Worm (Caenorhabditis elegans) whole organism, L1 larva: ENCODE data around the gene str-196.
A peak's percentile ranks its signal among the peaks of the same experiment; 100 is the strongest.

Experiments used
- C16A3.4 ChIP-seq: fragments of 150-350 bp; optimal IDR thresholded peaks from 2 replicates; lab custom pipeline; 2014; ENCODE audit warnings: missing biosample characterization, missing genetic modification characterization
- F16B12.6 ChIP-seq: fragments of 150-350 bp; optimal IDR thresholded peaks from 2 replicates; lab custom pipeline; 2014; ENCODE audit warnings: missing biosample characterization, missing genetic modification characterization
- blmp-1 ChIP-seq: fragments of 150-350 bp; optimal IDR thresholded peaks from 2 replicates; lab custom pipeline; 2014; ENCODE audit warnings: missing biosample characterization, missing genetic modification characterization
- ceh-63 ChIP-seq: fragments of 200-800 bp; sonication (Bioruptor generic); optimal IDR thresholded peaks from 2 replicates; lab custom pipeline; 2018; ENCODE audit warnings: mild to moderate bottlenecking, missing genetic modification characterization, missing compliant biosample characterization
- ceh-8 ChIP-seq: fragments of 200-800 bp; sonication (Bioruptor generic); optimal IDR thresholded peaks from 2 replicates; lab custom pipeline; 2018; ENCODE audit warnings: mild to moderate bottlenecking, missing genetic modification characterization, moderate library complexity, missing compliant biosample characterization
- dpl-1 ChIP-seq, 3 experiments: fragments of 150-350 bp in 2 of 3; sonication (generic microtip) in 1 of 3; optimal IDR thresholded peaks; 2 replicates each; lab custom pipeline; 2014 to 2017; ENCODE audit warnings: missing biosample characterization in 3 of 3, missing genetic modification characterization in 3 of 3, missing genetic modification reagents in 3 of 3
- ets-5 ChIP-seq: fragments of 200-800 bp; sonication (Bioruptor generic); IDR thresholded peaks from 2 replicates; pipeline ENCODE4 v1.3.6; 2022; ENCODE audit warnings: missing genetic modification characterization, missing compliant biosample characterization
- fos-1 ChIP-seq: fragments of 150-350 bp; optimal IDR thresholded peaks from 2 replicates; lab custom pipeline; 2014; ENCODE audit warnings: missing biosample characterization, missing genetic modification characterization
- irx-1 ChIP-seq: sonication (generic microtip); optimal IDR thresholded peaks from 2 replicates; lab custom pipeline; 2016; ENCODE audit warnings: missing genetic modification characterization, missing compliant biosample characterization
- lin-13 ChIP-seq: fragments of 150-350 bp; optimal IDR thresholded peaks from 2 replicates; lab custom pipeline; 2014; ENCODE audit warnings: missing biosample characterization, missing genetic modification reagents, missing genetic modification characterization
- lin-35 ChIP-seq, 2 experiments: fragments of 150-350 bp; optimal IDR thresholded peaks; 2 replicates each; lab custom pipeline; 2014; ENCODE audit warnings: missing biosample characterization in 2 of 2, missing genetic modification characterization in 2 of 2, missing genetic modification reagents in 2 of 2
- lin-39 ChIP-seq: fragments of 150-350 bp; optimal IDR thresholded peaks from 2 replicates; lab custom pipeline; 2014; ENCODE audit warnings: missing biosample characterization, missing genetic modification reagents, missing genetic modification characterization
- mab-9 ChIP-seq: fragments of 200-800 bp; sonication (Bioruptor generic); IDR thresholded peaks from 2 replicates; pipeline ENCODE4 v1.3.6; 2022; ENCODE audit warnings: missing genetic modification reagents, missing genetic modification characterization, missing compliant biosample characterization
- mdl-1 ChIP-seq, 2 experiments: fragments of 150-350 bp; optimal IDR thresholded peaks; 2 replicates each; lab custom pipeline; 2014 to 2017; ENCODE audit warnings: missing biosample characterization in 2 of 2, missing genetic modification characterization in 2 of 2, inconsistent platforms in 1 of 2
- nhr-11 ChIP-seq: fragments of 150-350 bp; optimal IDR thresholded peaks from 2 replicates; lab custom pipeline; 2014; ENCODE audit warnings: missing biosample characterization, missing genetic modification characterization
- nhr-47 ChIP-seq: sonication (generic microtip); optimal IDR thresholded peaks from 2 replicates; lab custom pipeline; 2016; ENCODE audit warnings: mild to moderate bottlenecking, missing genetic modification characterization, moderate library complexity, missing compliant biosample characterization
- nhr-85 ChIP-seq: sonication (generic microtip); peaks from one replicate; lab custom pipeline; 2016; ENCODE audit warnings: missing genetic modification characterization, inconsistent platforms, missing compliant biosample characterization
- nhr-90 ChIP-seq: sonication (generic microtip); optimal IDR thresholded peaks from 2 replicates; lab custom pipeline; 2016; ENCODE audit warnings: mild to moderate bottlenecking, missing genetic modification characterization, missing compliant biosample characterization; ENCODE audit not compliant: poor library complexity
- pax-3 ChIP-seq: fragments of 200-800 bp; sonication (Bioruptor generic); optimal IDR thresholded peaks from 2 replicates; lab custom pipeline; 2018; ENCODE audit warnings: mild to moderate bottlenecking, missing genetic modification characterization, moderate library complexity, missing compliant biosample characterization
- rnt-1 ChIP-seq: sonication (generic microtip); optimal IDR thresholded peaks from 2 replicates; lab custom pipeline; 2016; ENCODE audit warnings: mild to moderate bottlenecking, missing genetic modification characterization, moderate library complexity, missing compliant biosample characterization
- skn-1 ChIP-seq: fragments of 150-350 bp; optimal IDR thresholded peaks from 2 replicates; lab custom pipeline; 2014; ENCODE audit warnings: missing biosample characterization, missing genetic modification characterization
- snpc-4 ChIP-seq: fragments of 150-350 bp; optimal IDR thresholded peaks from 2 replicates; lab custom pipeline; 2014; ENCODE audit warnings: missing biosample characterization, missing genetic modification characterization
- snu-23 ChIP-seq: sonication (generic microtip); optimal IDR thresholded peaks from 2 replicates; lab custom pipeline; 2016; ENCODE audit warnings: missing genetic modification characterization, missing compliant biosample characterization
- sptf-1 ChIP-seq: fragments of 150-350 bp; optimal IDR thresholded peaks from 2 replicates; lab custom pipeline; 2014; ENCODE audit warnings: missing biosample characterization, missing genetic modification characterization
- sup-37 ChIP-seq: fragments of 200-800 bp; sonication (Bioruptor generic); optimal IDR thresholded peaks from 2 replicates; lab custom pipeline; 2018; ENCODE audit warnings: mild to moderate bottlenecking, missing genetic modification characterization, missing compliant biosample characterization
- tlp-1 ChIP-seq: fragments of 150-350 bp; optimal IDR thresholded peaks from 2 replicates; lab custom pipeline; 2014; ENCODE audit warnings: missing biosample characterization, missing genetic modification characterization
- unc-130 ChIP-seq: fragments of 150-350 bp; optimal IDR thresholded peaks from 2 replicates; lab custom pipeline; 2017; ENCODE audit warnings: missing biosample characterization, missing genetic modification characterization, inconsistent platforms
- unc-30 ChIP-seq: sonication (generic microtip); optimal IDR thresholded peaks from 2 replicates; lab custom pipeline; 2017; ENCODE audit warnings: missing biosample characterization, missing genetic modification characterization
- unc-86 ChIP-seq: sonication (generic microtip); optimal IDR thresholded peaks from 2 replicates; lab custom pipeline; 2016; ENCODE audit warnings: missing genetic modification characterization, missing compliant biosample characterization
- unc-98 ChIP-seq: fragments of 200-800 bp; sonication (Bioruptor generic); IDR thresholded peaks from 2 replicates; pipeline ENCODE4 v1.3.6; 2022; ENCODE audit warnings: missing genetic modification characterization, missing compliant biosample characterization
- vab-15 ChIP-seq: sonication (generic microtip); optimal IDR thresholded peaks from 2 replicates; lab custom pipeline; 2017; ENCODE audit warnings: missing genotype, mild to moderate bottlenecking, missing genetic modification characterization, missing compliant biosample characterization
- zag-1 ChIP-seq: fragments of 150-350 bp; optimal IDR thresholded peaks from 2 replicates; lab custom pipeline; 2014; ENCODE audit warnings: missing biosample characterization, missing genetic modification characterization
- zip-4 ChIP-seq: fragments of 200-800 bp; sonication (Bioruptor generic); optimal IDR thresholded peaks from 2 replicates; lab custom pipeline; 2018; ENCODE audit warnings: mild to moderate bottlenecking, missing genetic modification characterization, moderate library complexity, missing compliant biosample characterization

Gene str-196

DNA sequence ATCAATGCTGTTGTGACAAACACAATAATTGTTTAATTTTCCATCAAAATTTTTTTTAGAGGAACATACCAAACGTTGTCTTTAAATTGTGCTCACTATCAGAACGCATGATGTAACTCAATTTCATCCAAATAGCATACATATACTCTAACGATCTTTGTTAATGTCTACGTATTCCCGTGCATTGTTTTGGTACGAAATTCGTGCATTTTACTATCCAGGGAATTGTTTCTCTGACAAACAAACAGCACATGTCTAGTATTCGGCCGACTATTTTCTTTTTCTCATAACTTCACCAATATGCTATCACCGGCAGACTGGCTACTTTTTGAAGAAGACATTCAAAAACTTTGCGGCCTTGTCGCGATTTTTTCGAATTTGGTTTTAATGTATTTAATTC lies at the start of gene str-196:
Gene str-196 (plus strand): TSS at position 301 of the 400 bp plus-strand sequence.
- TF ChIP-seq irx-1 (tag; lab: Kevin White, UChicago) (no peak), skn-1 (tag; lab: Kevin White, UChicago) (no peak), dpl-1 (GFP tag; optimal IDR thresholded peaks at IDR 0.05; lab: Kevin White, UChicago) (no peak), zip-4 (GFP tag; lab: Kevin White, UChicago) (no peak), nhr-47 (tag; lab: Kevin White, UChicago) (no peak)

DNA sequence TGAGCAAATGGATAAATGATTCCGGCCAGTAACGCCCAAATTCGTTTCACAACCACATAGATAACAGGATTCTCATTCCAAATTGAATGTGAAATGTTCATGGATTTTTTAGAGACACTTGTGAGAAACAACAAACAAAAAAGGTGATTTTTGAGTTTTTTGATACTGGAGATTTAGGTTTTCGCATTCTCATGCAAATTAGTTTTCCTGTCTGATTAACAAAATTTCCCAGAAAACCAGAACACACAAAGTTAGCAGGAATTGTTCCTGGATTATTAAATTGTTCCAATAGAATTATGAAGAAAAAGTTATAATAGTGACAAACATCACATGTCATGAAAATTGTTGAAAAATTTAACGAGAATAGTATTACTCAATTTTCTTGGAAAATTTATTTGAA lies 48.3 kb upstream of the str-196 start, which contains the start of gene srh-33:
Gene srh-33 (minus strand): TSS at position 101 of the 400 bp plus-strand sequence.
- no peak for TF ChIP-seq pax-3 (tag; lab: Kevin White, UChicago)
- TF ChIP-seq unc-30 (tag; lab: Kevin White, UChicago) = no peak
- TF ChIP-seq lin-39 (tag; lab: Kevin White, UChicago) = no peak
- no peak for TF ChIP-seq C16A3.4 (tag; lab: Kevin White, UChicago)
- no peak for TF ChIP-seq skn-1 (tag; lab: Kevin White, UChicago)
- TF ChIP-seq F16B12.6 = no peak
- TF ChIP-seq unc-98 (GFP tag; lab: Robert Waterston, UW) = no peak
- TF ChIP-seq zag-1 (tag; lab: Kevin White, UChicago) = no peak
- no peak for TF ChIP-seq rnt-1 (tag; lab: Kevin White, UChicago)
- TF ChIP-seq lin-35 (GFP tag; optimal IDR thresholded peaks at IDR 0.05; lab: Kevin White, UChicago) = no peak
- no peak for TF ChIP-seq snpc-4 (tag; lab: Kevin White, UChicago)
- TF ChIP-seq mab-9 (GFP tag; lab: Robert Waterston, UW) = no peak
- no peak for TF ChIP-seq ceh-8 (GFP tag; lab: Kevin White, UChicago)
- TF ChIP-seq sup-37 (GFP tag; lab: Kevin White, UChicago) = no peak
- no peak for TF ChIP-seq unc-130 (tag; lab: Kevin White, UChicago)
- no peak for TF ChIP-seq irx-1 (tag; lab: Kevin White, UChicago)
- no peak for TF ChIP-seq fos-1 (tag; lab: Kevin White, UChicago)
- TF ChIP-seq vab-15 (tag; lab: Kevin White, UChicago) = no peak

DNA sequence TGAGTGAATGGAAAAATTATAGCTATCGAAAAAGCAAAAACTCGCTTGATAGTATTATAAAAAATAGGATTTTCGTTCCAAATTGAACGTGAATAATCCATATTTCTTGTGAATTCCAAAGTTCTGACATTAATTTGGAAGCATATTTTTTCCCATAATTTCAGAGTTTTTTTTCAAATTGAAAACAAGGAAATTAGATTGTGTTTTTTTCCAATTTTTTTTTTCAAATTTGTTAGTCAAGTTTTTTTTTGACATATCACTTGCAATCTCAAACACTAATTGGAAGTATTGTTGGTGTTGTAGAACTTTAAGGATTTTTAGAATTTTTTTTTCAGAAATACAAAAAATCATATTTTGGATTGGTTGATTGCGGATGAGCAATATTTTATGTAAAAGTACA lies 45.0 kb upstream of the str-196 start, which contains the start of gene srh-34:
Gene srh-34 (minus strand): TSS at position 101 of the 400 bp plus-strand sequence.
- TF ChIP-seq unc-86 (tag; lab: Kevin White, UChicago) (no peak), nhr-47 (tag; lab: Kevin White, UChicago) (no peak), ets-5 (GFP tag; lab: Robert Waterston, UW) (no peak), snu-23 (GFP tag; lab: Kevin White, UChicago) (no peak), sptf-1 (tag; lab: Kevin White, UChicago) (no peak), ceh-63 (GFP tag; lab: Kevin White, UChicago) (no peak), fos-1 (tag; lab: Kevin White, UChicago) (no peak), nhr-11 (tag; lab: Kevin White, UChicago) (no peak), unc-130 (tag; lab: Kevin White, UChicago) (no peak), blmp-1 (tag; lab: Kevin White, UChicago) (no peak), tlp-1 (no peak), zip-4 (GFP tag; lab: Kevin White, UChicago) (no peak), nhr-90 (no peak), dpl-1 (GFP tag; optimal IDR thresholded peaks at IDR 0.05; lab: Kevin White, UChicago) (no peak), unc-98 (GFP tag; lab: Robert Waterston, UW) (no peak)

DNA sequence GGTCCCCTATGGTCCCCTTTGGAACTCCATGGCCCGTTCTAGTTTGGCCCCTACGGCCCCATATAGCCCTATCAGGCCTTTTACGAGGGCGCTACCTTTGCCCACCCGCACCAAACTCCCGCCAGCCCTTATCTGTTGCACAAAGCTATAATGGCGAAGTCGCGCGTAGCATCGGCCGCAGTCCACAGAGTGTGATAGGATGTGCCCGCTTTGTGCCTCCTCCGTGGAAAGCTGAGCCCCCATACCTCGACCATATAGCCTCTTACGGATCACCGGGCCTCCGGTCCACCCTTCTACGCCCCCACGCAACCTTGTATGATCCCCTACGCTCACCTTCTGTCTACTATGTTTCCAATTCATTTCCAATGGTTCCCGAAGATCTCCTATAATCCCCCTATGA lies 44.5 kb upstream of the str-196 start:
- peak; percentile 8 for TF ChIP-seq nhr-85 (tag; lab: Kevin White, UChicago)
- no peak for TF ChIP-seq mdl-1 (tag; optimal IDR thresholded peaks at IDR 0.05; lab: Kevin White, UChicago)
- TF ChIP-seq, all 84 proteins: peak for 1

DNA sequence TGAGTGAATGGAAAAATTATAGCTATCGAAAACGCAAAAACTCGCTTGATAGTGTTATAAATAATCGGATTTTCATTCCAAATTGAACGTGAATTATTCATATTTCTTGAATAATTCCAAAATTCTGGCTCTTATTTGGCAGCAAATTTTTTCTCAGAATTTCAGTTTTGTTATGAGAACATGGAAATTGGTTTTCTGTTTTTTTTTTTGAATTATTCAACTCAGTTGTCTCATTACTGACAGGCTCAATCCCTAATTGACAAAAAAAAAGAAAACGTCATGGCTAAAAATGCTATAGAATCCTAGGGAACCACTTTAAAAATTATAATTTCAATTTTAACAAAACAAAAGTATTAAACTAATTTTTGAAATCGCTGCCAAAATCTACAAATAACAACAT lies 42.4 kb upstream of the str-196 start, which contains the start of gene srh-35:
Gene srh-35 (minus strand): TSS at position 101 of the 400 bp plus-strand sequence.
- TF ChIP-seq nhr-85 (tag; lab: Kevin White, UChicago) (peak; percentile 10), lin-13 (GFP tag; lab: Kevin White, UChicago) (no peak)
